Fruit fly (Drosophila melanogaster) whole organism, wandering third instar larva: ENCODE results near the gene CG5880.

Source experiments
- Hnf4 ChIP-seq: fragments of 200-800 bp; sonication (Bioruptor generic); optimal IDR thresholded peaks from 2 replicates; lab custom pipeline; 2016; ENCODE audit warnings: missing biosample characterization, mild to moderate bottlenecking, missing genetic modification characterization
- dmrt93B ChIP-seq: fragments of 200-800 bp; sonication (Bioruptor generic); optimal IDR thresholded peaks from 2 replicates; lab custom pipeline; 2018; ENCODE audit warnings: missing biosample characterization, mild to moderate bottlenecking, missing genetic modification characterization
- jim ChIP-seq: fragments of 175-275, 200-325 bp; sonication (Bioruptor generic); optimal IDR thresholded peaks from 2 replicates; lab custom pipeline; 2016; ENCODE audit warnings: missing biosample characterization, mild to moderate bottlenecking, missing genetic modification characterization
- tai ChIP-seq: sonication (Bioruptor generic); optimal IDR thresholded peaks from 2 replicates; lab custom pipeline; 2016; ENCODE audit warnings: missing biosample characterization, missing genetic modification characterization
- usp ChIP-seq: fragments of >200 bp; optimal IDR thresholded peaks from 2 replicates; lab custom pipeline; 2017; ENCODE audit warnings: missing biosample characterization, missing genetic modification characterization

- TF ChIP-seq usp (GFP tag; lab: Kevin White, UChicago) (no peak), tai (GFP tag; lab: Kevin White, UChicago) (no peak), Hnf4 (no peak), dmrt93B (no peak), jim (no peak)
These were observed 23.4 kb downstream of the CG5880 start for dm6 chr3R:27139963-27140362.
